Fruit fly (Drosophila melanogaster) whole organism, larva: ENCODE results near the gene Cerk.

Experiments
- noc ChIP-seq: fragments of 200-800 bp; sonication (Bioruptor generic); optimal IDR thresholded peaks from 3 replicates; lab custom pipeline; 2019; ENCODE audit warnings: missing biosample characterization, mild to moderate bottlenecking, missing genetic modification characterization, moderate library complexity

The Cerk gene

dm6 chr3R:5368170-5368781, at the start of gene Cerk:
Cerk (minus strand) TSS chr3R:5368306.
- TF ChIP-seq noc (tag; lab: Kevin White, UChicago) = no peak

- no peak for TF ChIP-seq noc (tag; lab: Kevin White, UChicago)
Measured at dm6 chr3R:5414147-5414748, 46.1 kb upstream of the Cerk start, which contains the start of gene CG14669. CG14669 (plus strand) TSS chr3R:5414527.

dm6 chr3R:5412987-5413386, 44.9 kb upstream of the Cerk start:
- TF ChIP-seq noc (tag; lab: Kevin White, UChicago) = no peak

DNA sequence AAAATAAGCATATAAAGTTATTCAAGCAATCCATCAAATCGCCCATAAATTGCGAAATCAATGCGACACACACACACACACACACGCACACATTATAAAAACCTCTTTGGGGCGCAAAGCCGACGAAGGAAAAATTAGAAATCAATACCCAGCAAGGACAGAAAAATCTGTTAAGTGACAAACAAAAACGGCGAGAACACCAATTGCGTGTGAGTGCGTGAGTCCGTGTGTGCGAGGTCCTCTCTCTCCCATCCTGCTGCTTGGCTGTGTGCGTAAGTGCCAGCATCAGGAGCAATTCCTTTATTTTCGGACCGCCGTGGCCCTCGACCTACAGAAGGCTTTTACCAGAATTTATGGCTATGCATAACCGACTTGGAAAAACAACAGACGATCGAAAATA, 44.2 kb upstream of the Cerk start, which contains the start of gene Orco:
Gene Orco, minus strand, starts transcription at position 101 of the 400 bp plus-strand sequence.
- no peak for TF ChIP-seq noc (tag; lab: Kevin White, UChicago)

- no peak for TF ChIP-seq noc (tag; lab: Kevin White, UChicago)
Measured at dm6 chr3R:5403963-5404362, 35.9 kb upstream of the Cerk start, which contains the start of gene CG2663. CG2663 (minus strand) TSS chr3R:5404135.

- TF ChIP-seq noc (tag; lab: Kevin White, UChicago) = no peak
Measured at dm6 chr3R:5399096-5399495, 31.0 kb upstream of the Cerk start, which contains the start of gene Or83a. Or83a (minus strand) TSS chr3R:5399196.

DNA sequence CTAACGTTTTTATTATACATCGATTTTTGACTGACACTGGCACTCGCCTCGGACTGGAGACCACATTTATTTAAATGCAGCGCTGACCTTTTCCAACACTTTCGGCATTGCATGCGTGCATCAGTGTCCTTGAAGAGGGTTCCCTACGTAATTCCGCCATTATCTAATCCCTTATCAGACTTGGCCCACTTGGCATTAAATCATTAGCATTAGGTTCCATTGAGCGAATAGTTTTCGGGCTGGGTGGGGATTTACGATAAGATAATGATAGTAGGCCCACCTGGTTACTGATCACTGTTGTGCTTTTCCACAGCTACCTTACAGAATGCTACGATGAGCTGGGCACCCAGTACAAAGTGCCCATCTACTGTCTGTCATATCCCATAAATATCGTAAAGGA, 27.1 kb upstream of the Cerk start:
- no peak for TF ChIP-seq noc (tag; lab: Kevin White, UChicago)

- TF ChIP-seq noc (tag; lab: Kevin White, UChicago) = no peak
Measured at dm6 chr3R:5393742-5394391, 25.8 kb upstream of the Cerk start, which contains the start of gene CG1172. CG1172 (plus strand) TSS chr3R:5393922.

dm6 chr3R:5392621-5393020, 24.5 kb upstream of the Cerk start, which contains the start of gene kkv:
kkv (minus strand) TSS chr3R:5392866.
- no peak for TF ChIP-seq noc (tag; lab: Kevin White, UChicago)

DNA sequence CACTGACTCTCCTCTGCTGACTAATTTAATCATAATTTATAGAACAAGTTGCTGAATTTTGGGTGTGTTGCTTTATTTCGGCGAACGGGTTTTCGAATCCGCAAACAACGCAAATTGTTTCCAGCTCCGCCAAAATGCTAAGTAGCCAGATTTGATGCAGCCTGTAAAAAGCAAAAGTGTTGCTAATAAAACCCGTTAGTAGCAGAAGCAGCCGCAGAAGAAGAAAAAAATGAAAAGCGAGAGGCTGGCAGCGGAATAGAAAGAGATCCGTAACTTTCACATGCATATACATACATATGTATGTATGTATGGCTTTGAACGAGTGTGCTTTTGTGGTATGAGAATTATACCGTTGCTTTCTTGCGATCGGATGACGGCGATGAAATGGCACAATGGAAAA, 23.9 kb upstream of the Cerk start:
- TF ChIP-seq noc (tag; lab: Kevin White, UChicago) = no peak

- no peak for TF ChIP-seq noc (tag; lab: Kevin White, UChicago)
Measured at dm6 chr3R:5390095-5390663, 22.1 kb upstream of the Cerk start.

- no peak for TF ChIP-seq noc (tag; lab: Kevin White, UChicago)
Measured at dm6 chr3R:5389435-5389834, 21.3 kb upstream of the Cerk start.

DNA sequence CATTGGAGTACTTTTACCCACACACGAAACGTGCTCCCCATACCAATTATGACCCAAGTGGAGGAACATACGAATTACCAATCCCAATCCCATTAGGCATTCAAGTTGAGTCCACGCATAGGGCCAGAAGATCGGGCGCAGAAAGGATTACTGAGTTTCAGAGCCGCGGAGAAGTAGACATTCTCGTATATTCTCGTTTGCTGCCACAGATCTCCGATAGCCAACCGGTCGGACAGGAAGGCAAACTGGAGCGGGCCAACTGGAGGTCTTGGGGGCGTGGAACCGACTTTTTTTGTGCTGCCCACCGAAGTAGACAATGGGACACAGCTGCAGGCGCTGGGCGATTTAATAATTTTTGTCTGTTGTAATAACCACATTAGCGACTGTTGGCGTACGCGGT, 20.9 kb upstream of the Cerk start:
- no peak for TF ChIP-seq noc (tag; lab: Kevin White, UChicago)

DNA sequence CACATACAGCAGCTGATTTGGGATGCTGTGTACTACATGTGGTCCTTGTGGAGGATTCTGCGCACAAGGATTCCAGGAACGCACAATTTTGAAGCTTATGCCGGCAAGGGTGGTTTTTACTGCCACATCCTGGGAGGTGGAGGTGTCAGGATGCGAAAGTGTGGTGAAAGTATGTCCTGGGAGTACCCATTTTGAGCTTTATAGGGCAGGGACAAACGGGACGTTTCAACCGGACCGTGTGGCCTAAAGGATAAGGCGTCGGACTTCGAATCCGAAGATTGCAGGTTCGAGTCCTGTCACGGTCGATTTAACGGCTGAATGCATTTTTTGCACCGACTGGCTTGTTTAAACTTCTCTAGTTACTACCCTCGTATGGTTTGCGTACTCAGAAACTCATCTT, 19.9 kb upstream of the Cerk start:
- no peak for TF ChIP-seq noc (tag; lab: Kevin White, UChicago)

DNA sequence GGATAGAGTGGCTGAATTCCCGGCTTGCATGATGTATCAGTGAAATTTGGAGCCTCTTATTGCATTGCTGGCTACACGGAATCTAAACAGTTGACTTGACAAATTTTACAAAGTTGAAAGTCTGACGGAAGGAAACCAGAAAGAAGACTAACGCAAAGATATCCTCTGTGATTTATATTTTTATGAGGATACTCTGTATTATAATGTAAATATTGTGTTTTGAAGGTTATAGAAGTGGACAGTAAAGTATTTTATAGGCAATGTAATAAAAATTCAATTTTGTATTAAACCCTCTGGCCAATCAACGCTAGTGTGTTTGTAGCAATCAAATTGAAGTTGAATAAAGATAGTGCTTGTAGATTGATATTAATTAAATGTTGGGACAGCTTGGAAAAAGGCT, 19.5 kb upstream of the Cerk start, which contains the start of gene CG14668:
Gene CG14668, minus strand, starts transcription at position 101 of the 400 bp plus-strand sequence.
- TF ChIP-seq noc (tag; lab: Kevin White, UChicago) = no peak

DNA sequence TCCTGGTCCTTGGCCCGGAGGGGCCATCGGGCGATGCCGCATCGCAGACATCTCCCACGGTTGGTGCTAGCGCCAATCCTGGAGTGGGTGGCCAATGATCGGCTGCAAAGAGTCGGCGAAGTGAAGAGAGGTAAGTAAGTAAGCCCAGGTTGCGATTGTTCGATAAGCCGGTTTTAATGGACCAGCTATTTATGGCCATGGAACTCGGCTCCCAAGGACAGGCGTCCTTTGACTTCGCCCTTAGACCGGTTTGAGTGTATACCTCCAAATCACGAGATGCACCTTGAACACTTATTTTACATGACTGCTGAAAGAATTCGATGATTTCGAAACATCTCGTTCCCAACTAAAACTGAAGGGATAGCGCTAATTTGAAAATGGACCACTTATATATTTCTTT, 17.7 kb upstream of the Cerk start:
- TF ChIP-seq noc (tag; lab: Kevin White, UChicago) = no peak
